5 worm cellular contexts compared by ENCODE assay signal in genomic region chrII:7676307-7676905, ce11.
TF ChIP-seq lines count a peak whose summit lies in the region.

No protein-coding gene starts in this region.

TF ChIP-seq in whole organism, L1 larva, 84 proteins besides CTCF, POLR2A, EP300 and RAD21 (continues in another document):
- TF ChIP-seq rnt-1 (tag; optimal IDR thresholded peaks at IDR 0.05; lab: Kevin White, UChicago) (peak; percentile 2), unc-130 (tag; optimal IDR thresholded peaks at IDR 0.05; lab: Kevin White, UChicago) (no peak), nhr-71 (tag; optimal IDR thresholded peaks at IDR 0.05; lab: Kevin White, UChicago) (peak; percentile 3), mep-1 (tag; optimal IDR thresholded peaks at IDR 0.05; lab: Kevin White, UChicago) (peak; percentile 73), lin-35 (GFP tag; optimal IDR thresholded peaks at IDR 0.05; lab: Kevin White, UChicago) (peak in 1 of 2 experiments; percentile 4), ceh-82 (tag; optimal IDR thresholded peaks at IDR 0.05; lab: Kevin White, UChicago) (peak in 1 of 3 experiments; percentile 2), lin-14 (GFP tag; optimal IDR thresholded peaks at IDR 0.05; lab: Kevin White, UChicago) (peak; percentile 68), grh-1 (GFP tag; IDR thresholded peaks at IDR 0.05; lab: Robert Waterston, UW) (peak; percentile 18; the same call in 1 of the 2 replicates), lsy-2 (tag; optimal IDR thresholded peaks at IDR 0.05; lab: Kevin White, UChicago) (peak in 1 of 2 experiments; percentile 34), lir-3 (tag; optimal IDR thresholded peaks at IDR 0.05; lab: Kevin White, UChicago; ENCODE audit: poor library complexity) (no peak), F16B12.6 (tag; optimal IDR thresholded peaks at IDR 0.05; lab: Kevin White, UChicago) (no peak), nhr-20 (tag; optimal IDR thresholded peaks at IDR 0.05; lab: Kevin White, UChicago) (peak; percentile 31), pax-3 (tag; optimal IDR thresholded peaks at IDR 0.05; lab: Kevin White, UChicago) (no peak), blmp-1 (tag; optimal IDR thresholded peaks at IDR 0.05; lab: Kevin White, UChicago) (peak; percentile 60), unc-86 (tag; optimal IDR thresholded peaks at IDR 0.05; lab: Kevin White, UChicago) (no peak), fos-1 (tag; optimal IDR thresholded peaks at IDR 0.05; lab: Kevin White, UChicago) (no peak), fkh-4 (tag; optimal IDR thresholded peaks at IDR 0.05; lab: Kevin White, UChicago; ENCODE audit: borderline replicate concordance) (no peak), skn-1 (tag; optimal IDR thresholded peaks at IDR 0.05; lab: Kevin White, UChicago) (no peak)

TF ChIP-seq in whole organism, L3 larva, 47 proteins besides CTCF, POLR2A, EP300 and RAD21:
- peak; percentile 38 for TF ChIP-seq nhr-23 (tag; optimal IDR thresholded peaks at IDR 0.05; lab: Kevin White, UChicago)
- TF ChIP-seq ceh-9 (tag; optimal IDR thresholded peaks at IDR 0.05; lab: Kevin White, UChicago), result no peak
- no peak for TF ChIP-seq unc-39 (tag; optimal IDR thresholded peaks at IDR 0.05; lab: Kevin White, UChicago)
- TF ChIP-seq nhr-43 (tag; optimal IDR thresholded peaks at IDR 0.05; lab: Kevin White, UChicago; ENCODE audit: poor library complexity, severe bottlenecking), result peak; percentile 47
- no peak for TF ChIP-seq daf-12 (tag; optimal IDR thresholded peaks at IDR 0.05; lab: Kevin White, UChicago)

TF ChIP-seq in whole organism, early embryonic, 17 proteins besides CTCF, POLR2A, EP300 and RAD21:
- TF ChIP-seq hmg-4 (GFP tag; optimal IDR thresholded peaks at IDR 0.05; lab: Kevin White, UChicago) (peak; percentile 45), F13C5.2 (tag; optimal IDR thresholded peaks at IDR 0.05; lab: Kevin White, UChicago) (peak; percentile 2), tbx-11 (GFP tag; IDR thresholded peaks at IDR 0.05; lab: Robert Waterston, UW) (0 out of 2 replicates have a peak, but pooled peaks have one; percentile 37), aly-1 (tag; optimal IDR thresholded peaks at IDR 0.05; lab: Kevin White, UChicago) (peak; percentile 40), ama-1 (optimal IDR thresholded peaks at IDR 0.05; lab: Kevin White, UChicago) (no peak)
TF ChIP-seq in whole organism, early embryonic: peak in this region for 4.

TF ChIP-seq in whole organism, midembryonic, 9 proteins besides CTCF, POLR2A, EP300 and RAD21:
- TF ChIP-seq cog-1 (tag; optimal IDR thresholded peaks at IDR 0.05; lab: Kevin White, UChicago) (peak; percentile 24), flt-1 (GFP tag; IDR thresholded peaks at IDR 0.05; lab: Robert Waterston, UW) (no peak), med-1 (GFP tag; optimal IDR thresholded peaks at IDR 0.05; lab: Kevin White, UChicago; ENCODE audit: insufficient read depth) (no peak), tab-1 (GFP tag; IDR thresholded peaks at IDR 0.05; lab: Robert Waterston, UW) (no peak), ref-1 (GFP tag; conservative IDR thresholded peaks at IDR 0.05; lab: Robert Waterston, UW) (0 out of 2 replicates have a peak, but pooled peaks have one; percentile 7)
TF ChIP-seq in whole organism, midembryonic: peak in this region for 2.

TF ChIP-seq in whole organism, young adult, 124 proteins besides CTCF, POLR2A, EP300 and RAD21:
- no peak for TF ChIP-seq zim-3 (tag; optimal IDR thresholded peaks at IDR 0.05; lab: Kevin White, UChicago)
- no peak for TF ChIP-seq snpc-1.3 (tag; optimal IDR thresholded peaks at IDR 0.05; lab: Kevin White, UChicago; ENCODE audit: insufficient read depth)
- 0 out of 2 replicates have a peak, but pooled peaks have one; percentile 21 for TF ChIP-seq zfh-2 (GFP tag; conservative IDR thresholded peaks at IDR 0.05; lab: Robert Waterston, UW)
- no peak for TF ChIP-seq T26A5.8 (tag; optimal IDR thresholded peaks at IDR 0.05; lab: Kevin White, UChicago)
- no peak for TF ChIP-seq ets-4 (GFP tag; optimal IDR thresholded peaks at IDR 0.05; lab: Kevin White, UChicago)
TF ChIP-seq in whole organism, young adult: peak in this region for 1.
